Fruit fly (Drosophila melanogaster) whole organism, embryonic: ENCODE data around the gene wls.

ENCODE experiments used
- Aef1 ChIP-seq: fragments of 200-800 bp; sonication (Bioruptor generic); IDR thresholded peaks from 3 replicates; pipeline ENCODE4 v1.3.6; 2022; ENCODE audit warnings: missing biosample characterization, missing genetic modification characterization
- Atf3 ChIP-seq: fragments of 200-800 bp; sonication (Bioruptor generic); optimal IDR thresholded peaks from 3 replicates; lab custom pipeline; 2016; ENCODE audit warnings: missing biosample characterization, missing genetic modification characterization
- Bteb2 ChIP-seq: fragments of 200-800 bp; sonication (Bioruptor generic); optimal IDR thresholded peaks from 2 replicates; lab custom pipeline; 2016; ENCODE audit warnings: missing biosample characterization, missing genetic modification characterization
- CG10274 ChIP-seq: fragments of 200-800 bp; sonication (Bioruptor generic); optimal IDR thresholded peaks from 3 replicates; lab custom pipeline; 2017; ENCODE audit warnings: missing biosample characterization, mild to moderate bottlenecking, missing genetic modification characterization
- CG13424 ChIP-seq: fragments of 200-800 bp; sonication (Bioruptor generic); optimal IDR thresholded peaks from 2 replicates; lab custom pipeline; 2019; ENCODE audit warnings: missing biosample characterization, mild to moderate bottlenecking, missing genetic modification characterization, moderate library complexity
- CG14014 ChIP-seq: fragments of 200-800 bp; sonication (Bioruptor generic); IDR thresholded peaks from 2 replicates; pipeline ENCODE4 v1.3.6; 2022; ENCODE audit warnings: missing biosample characterization, missing genetic modification characterization
- CG15479 ChIP-seq: fragments of 200-800 bp; sonication (Bioruptor generic); optimal IDR thresholded peaks from 3 replicates; lab custom pipeline; 2019; ENCODE audit warnings: missing biosample characterization, mild to moderate bottlenecking, missing genetic modification characterization, moderate library complexity
- CG1602 ChIP-seq: fragments of 200-800 bp; sonication (Bioruptor generic); optimal IDR thresholded peaks from 3 replicates; lab custom pipeline; 2016; ENCODE audit warnings: missing biosample characterization, missing genetic modification characterization
- CG16815 ChIP-seq: fragments of 200-800 bp; sonication (Bioruptor generic); optimal IDR thresholded peaks from 3 replicates; lab custom pipeline; 2017; ENCODE audit warnings: missing biosample characterization, mild to moderate bottlenecking, missing genetic modification characterization
- CG17385 ChIP-seq: fragments of 200-800 bp; sonication (Bioruptor generic); optimal IDR thresholded peaks from 3 replicates; lab custom pipeline; 2018; ENCODE audit warnings: missing biosample characterization, mild to moderate bottlenecking, missing genetic modification characterization
- CG1792 ChIP-seq: fragments of 200-800 bp; sonication (Bioruptor generic); optimal IDR thresholded peaks from 2 replicates; lab custom pipeline; 2016; ENCODE audit warnings: missing biosample characterization, missing genetic modification characterization
- CG18764 ChIP-seq: fragments of 200-800 bp; sonication (Bioruptor generic); optimal IDR thresholded peaks from 3 replicates; lab custom pipeline; 2016; ENCODE audit warnings: missing biosample characterization, missing genetic modification characterization
- CG31224 ChIP-seq: fragments of 200-800 bp; sonication (Bioruptor generic); IDR thresholded peaks from 2 replicates; pipeline ENCODE4 v1.3.6; 2022; ENCODE audit warnings: missing biosample characterization, missing genetic modification characterization
- CG31388 ChIP-seq: fragments of 200-800 bp; sonication (Bioruptor generic); optimal IDR thresholded peaks from 2 replicates; lab custom pipeline; 2016; ENCODE audit warnings: missing biosample characterization, missing genetic modification characterization
- CG3163 ChIP-seq: fragments of 200-800 bp; sonication (Bioruptor generic); optimal IDR thresholded peaks from 3 replicates; lab custom pipeline; 2016; ENCODE audit warnings: missing biosample characterization, missing genetic modification characterization
- CG4328 ChIP-seq: fragments of 200-800 bp; sonication (Bioruptor generic); optimal IDR thresholded peaks from 3 replicates; lab custom pipeline; 2017; ENCODE audit warnings: missing biosample characterization, missing genetic modification reagents, missing genetic modification characterization
- CG6791 ChIP-seq: fragments of 200-800 bp; sonication (Bioruptor generic); IDR thresholded peaks from 3 replicates; pipeline ENCODE4 v1.3.6; 2022; ENCODE audit warnings: missing biosample characterization, missing genetic modification characterization; ENCODE audit not compliant: partially characterized antibody
- CG6854 ChIP-seq: fragments of 200-800 bp; sonication (Bioruptor generic); optimal IDR thresholded peaks from 3 replicates; lab custom pipeline; 2017; ENCODE audit warnings: missing biosample characterization, mild to moderate bottlenecking, missing genetic modification characterization
- Dp ChIP-seq: fragments of 200-800 bp; sonication (Bioruptor generic); optimal IDR thresholded peaks from 2 replicates; lab custom pipeline; 2018; ENCODE audit warnings: missing biosample characterization, mild to moderate bottlenecking, missing genetic modification characterization, moderate library complexity
- H15 ChIP-seq: fragments of 200-800 bp; sonication (Bioruptor generic); IDR thresholded peaks from 3 replicates; pipeline ENCODE4 v1.3.6; 2022; ENCODE audit warnings: missing biosample characterization, missing genetic modification characterization
- HmgD ChIP-seq: fragments of 200-800 bp; sonication (Bioruptor generic); optimal IDR thresholded peaks from 3 replicates; lab custom pipeline; 2016; ENCODE audit warnings: missing biosample characterization, missing genetic modification characterization
- Mes4 ChIP-seq: fragments of 200-800 bp; sonication (Bioruptor generic); optimal IDR thresholded peaks from 2 replicates; lab custom pipeline; 2016; ENCODE audit warnings: missing biosample characterization, missing genetic modification characterization
- NFAT ChIP-seq: fragments of 200-800 bp; sonication (Bioruptor generic); IDR thresholded peaks from 2 replicates; pipeline ENCODE4 v1.3.6; 2022; ENCODE audit warnings: missing biosample characterization, missing genetic modification characterization
- NK7.1 ChIP-seq: fragments of 200-800 bp; sonication (Bioruptor generic); optimal IDR thresholded peaks from 3 replicates; lab custom pipeline; 2016; ENCODE audit warnings: missing biosample characterization, missing genetic modification characterization
- Stat92E ChIP-seq, 3 experiments: fragments of >200 bp in 2 of 3; fragments of 200-800 bp in 1 of 3; sonication (Bioruptor generic) in 1 of 3; optimal IDR thresholded peaks; 2 replicates each; lab custom pipeline; 2017 to 2019; ENCODE audit warnings: missing biosample characterization in 3 of 3, missing genetic modification characterization in 3 of 3, mild to moderate bottlenecking in 1 of 3, moderate library complexity in 1 of 3
- YL-1 ChIP-seq: fragments of 200-800 bp; sonication (Bioruptor generic); optimal IDR thresholded peaks from 3 replicates; lab custom pipeline; 2017; ENCODE audit warnings: missing biosample characterization, mild to moderate bottlenecking, missing genetic modification characterization
- ato ChIP-seq: fragments of 200-800 bp; sonication (Bioruptor generic); IDR thresholded peaks from 2 replicates; pipeline ENCODE4 v1.3.6; 2022; ENCODE audit warnings: missing biosample characterization, missing genetic modification characterization; ENCODE audit not compliant: partially characterized antibody
- chinmo ChIP-seq: fragments of 200-800 bp; sonication (Bioruptor generic); IDR thresholded peaks from 4 replicates; pipeline ENCODE4 v1.3.6; 2022; ENCODE audit warnings: missing biosample characterization, missing genetic modification characterization; ENCODE audit not compliant: partially characterized antibody
- chm ChIP-seq: fragments of 200-800 bp; sonication (Bioruptor generic); IDR thresholded peaks from 2 replicates; pipeline ENCODE4 v1.3.6; 2022; ENCODE audit warnings: missing biosample characterization, missing genetic modification characterization
- crc ChIP-seq: fragments of 200-800 bp; sonication (Bioruptor generic); optimal IDR thresholded peaks from 2 replicates; lab custom pipeline; 2016; ENCODE audit warnings: missing biosample characterization, missing genetic modification characterization
- dm ChIP-seq: fragments of 200-800 bp; sonication (Bioruptor generic); optimal IDR thresholded peaks from 3 replicates; lab custom pipeline; 2016; ENCODE audit warnings: missing biosample characterization, missing genetic modification characterization
- dmrt11E ChIP-seq: fragments of 200-800 bp; sonication (Bioruptor generic); optimal IDR thresholded peaks from 3 replicates; lab custom pipeline; 2018; ENCODE audit warnings: missing biosample characterization, mild to moderate bottlenecking, missing genetic modification characterization, moderate library complexity
- en ChIP-seq: fragments of 200-800 bp; sonication (Bioruptor generic); optimal IDR thresholded peaks from 2 replicates; lab custom pipeline; 2016; ENCODE audit warnings: missing biosample characterization, missing genetic modification characterization
- eyg ChIP-seq: fragments of 200-800 bp; sonication (Bioruptor generic); optimal IDR thresholded peaks from 3 replicates; lab custom pipeline; 2016; ENCODE audit warnings: missing biosample characterization, missing genetic modification characterization
- ftz-f1 ChIP-seq: fragments of 200-800 bp; sonication (Bioruptor generic); optimal IDR thresholded peaks from 2 replicates; lab custom pipeline; 2016; ENCODE audit warnings: missing biosample characterization, missing genetic modification characterization
- gcm ChIP-seq: fragments of 200-800 bp; sonication (Bioruptor generic); optimal IDR thresholded peaks from 2 replicates; lab custom pipeline; 2019; ENCODE audit warnings: missing biosample characterization, mild to moderate bottlenecking, missing genetic modification characterization, moderate library complexity
- gcm2 ChIP-seq: fragments of 200-800 bp; sonication (Bioruptor generic); optimal IDR thresholded peaks from 2 replicates; lab custom pipeline; 2016; ENCODE audit warnings: missing biosample characterization, missing genetic modification characterization
- ham ChIP-seq: fragments of 200-800 bp; sonication (Bioruptor generic); IDR thresholded peaks from 2 replicates; pipeline ENCODE4 v1.3.6; 2022; ENCODE audit warnings: missing biosample characterization, missing genetic modification characterization
- jigr1 ChIP-seq: fragments of 200-800 bp; sonication (Bioruptor generic); IDR thresholded peaks from 3 replicates; pipeline ENCODE4 v1.3.6; 2022; ENCODE audit warnings: missing biosample characterization, missing genetic modification characterization
- kni ChIP-seq: fragments of 200-800 bp; sonication (Bioruptor generic); optimal IDR thresholded peaks from 3 replicates; lab custom pipeline; 2017; ENCODE audit warnings: mild to moderate bottlenecking, missing biosample characterization, missing genetic modification reagents, missing genetic modification characterization
- lbe ChIP-seq: fragments of 200-800 bp; sonication (Bioruptor generic); optimal IDR thresholded peaks from 2 replicates; lab custom pipeline; 2016; ENCODE audit warnings: missing biosample characterization, mild to moderate bottlenecking, missing genetic modification characterization
- nau ChIP-seq: fragments of 200-800 bp; sonication (Bioruptor generic); optimal IDR thresholded peaks from 3 replicates; lab custom pipeline; 2017; ENCODE audit warnings: missing biosample characterization, mild to moderate bottlenecking, missing genetic modification characterization, missing genetic modification reagents
- org-1 ChIP-seq: fragments of 200-800 bp; sonication (Bioruptor generic); optimal IDR thresholded peaks from 2 replicates; lab custom pipeline; 2017; ENCODE audit warnings: missing biosample characterization, missing genetic modification characterization
- pb ChIP-seq: fragments of 200-800 bp; sonication (Bioruptor generic); optimal IDR thresholded peaks from 3 replicates; lab custom pipeline; 2016; ENCODE audit warnings: missing biosample characterization, missing genetic modification characterization
- pho ChIP-seq: fragments of 200-800 bp; sonication (Bioruptor generic); optimal IDR thresholded peaks from 2 replicates; lab custom pipeline; 2016; ENCODE audit warnings: missing biosample characterization, missing genetic modification characterization
- sd ChIP-seq: fragments of 200-800 bp; sonication (Bioruptor generic); optimal IDR thresholded peaks from 3 replicates; lab custom pipeline; 2018; ENCODE audit warnings: missing biosample characterization, mild to moderate bottlenecking, missing genetic modification characterization, moderate library complexity
- sim ChIP-seq: fragments of 200-800 bp; sonication (Bioruptor generic); IDR thresholded peaks from 2 replicates; pipeline ENCODE4 v1.3.6; 2022; ENCODE audit warnings: missing biosample characterization, missing genetic modification characterization
- slou ChIP-seq: fragments of 200-800 bp; sonication (Bioruptor generic); optimal IDR thresholded peaks from 3 replicates; lab custom pipeline; 2016; ENCODE audit warnings: missing biosample characterization, missing genetic modification characterization
- toy ChIP-seq: fragments of 200-800 bp; sonication (Bioruptor generic); IDR thresholded peaks from 2 replicates; pipeline ENCODE4 v1.3.6; 2022; ENCODE audit warnings: missing biosample characterization, missing genetic modification characterization
- vnd ChIP-seq: fragments of 200-800 bp; sonication (Bioruptor generic); IDR thresholded peaks from 3 replicates; pipeline ENCODE4 v1.3.6; 2022; ENCODE audit warnings: missing biosample characterization, missing genetic modification characterization; ENCODE audit not compliant: partially characterized antibody
- wor ChIP-seq: fragments of 200-800 bp; sonication (Bioruptor generic); IDR thresholded peaks from 2 replicates; pipeline ENCODE4 v1.3.6; 2022; ENCODE audit warnings: missing biosample characterization, missing genetic modification characterization
- yki ChIP-seq: fragments of >200 bp; optimal IDR thresholded peaks from 3 replicates; lab custom pipeline; 2018

The wls gene

DNA sequence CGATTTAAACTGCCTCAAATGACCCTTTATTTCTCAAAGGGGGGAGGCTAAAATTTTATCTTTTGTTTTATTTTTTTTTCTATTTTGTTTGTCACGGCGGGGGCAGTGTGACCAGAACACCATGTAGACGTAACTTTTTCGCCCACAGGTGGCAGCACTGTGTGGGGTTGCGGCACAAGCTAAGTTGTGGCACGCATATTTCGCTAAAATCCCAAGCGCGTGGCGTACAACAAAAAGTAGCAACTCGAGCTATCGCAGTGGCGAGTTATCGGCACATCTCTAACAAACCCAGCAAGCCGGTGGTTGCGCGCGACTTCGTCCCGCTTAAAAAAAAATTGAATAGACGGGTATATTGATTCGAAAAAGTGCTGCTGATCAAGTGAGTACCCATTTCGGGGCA, 46.3 kb downstream of the wls start, which contains the start of the genes Ufd1 and NaPi-III (continued):
- TF ChIP-seq crc (GFP tag; lab: Kevin White, UChicago) = no peak
- peak; percentile 66 for TF ChIP-seq ftz-f1
- TF ChIP-seq dm (GFP tag; lab: Kevin White, UChicago) = peak; percentile 73
- peak; percentile 90 for TF ChIP-seq CG6791 (GFP tag; lab: Robert Waterston, UW)
- no peak for TF ChIP-seq CG18764 (GFP tag; lab: Kevin White, UChicago)
- TF ChIP-seq Aef1 = peak; percentile 78
- no peak for TF ChIP-seq slou (GFP tag; lab: Kevin White, UChicago)
- no peak for TF ChIP-seq CG4328 (GFP tag; lab: Kevin White, UChicago)
- TF ChIP-seq wor = no peak
- peak; percentile 20 for TF ChIP-seq dmrt11E (tag; lab: Kevin White, UChicago)
- peak; percentile 84 for TF ChIP-seq ato (GFP tag; lab: Robert Waterston, UW)
- no peak for TF ChIP-seq jigr1 (GFP tag; lab: Robert Waterston, UW)
- TF ChIP-seq Bteb2 (GFP tag; lab: Kevin White, UChicago) = no peak
- TF ChIP-seq nau (GFP tag; lab: Kevin White, UChicago) = no peak
- TF ChIP-seq CG6854 (GFP tag; lab: Kevin White, UChicago) = no peak
- TF ChIP-seq H15 (GFP tag; lab: Robert Waterston, UW) = no peak
- TF ChIP-seq ham (GFP tag; lab: Robert Waterston, UW) = no peak
- no peak for TF ChIP-seq CG1602 (GFP tag; lab: Kevin White, UChicago)
- no peak for TF ChIP-seq org-1 (GFP tag; lab: Kevin White, UChicago)
- TF ChIP-seq pho = peak; percentile 35
- TF ChIP-seq eyg = peak; percentile 71
- TF ChIP-seq vnd = peak; percentile 61; the same call in 2 of the 3 replicates
- peak; percentile 73; the same call in 1 of the 4 replicates for TF ChIP-seq chinmo (GFP tag; lab: Robert Waterston, UW)
- peak; percentile 8 for TF ChIP-seq gcm (GFP tag; lab: Kevin White, UChicago)
- 0 out of 2 replicates have a peak, but pooled peaks have one; percentile 21 for TF ChIP-seq CG14014 (GFP tag; lab: Robert Waterston, UW)
- TF ChIP-seq CG10274 (GFP tag; lab: Kevin White, UChicago) = no peak
- TF ChIP-seq CG15479 (GFP tag; lab: Kevin White, UChicago) = peak; percentile 68
- peak; percentile 85 for TF ChIP-seq Dp (GFP tag; lab: Kevin White, UChicago)
- TF ChIP-seq kni (GFP tag; lab: Kevin White, UChicago) = no peak
- no peak for TF ChIP-seq CG17385 (GFP tag; lab: Kevin White, UChicago)
- TF ChIP-seq sim (GFP tag; lab: Robert Waterston, UW) = no peak
- TF ChIP-seq CG13424 (tag; lab: Kevin White, UChicago) = peak; percentile 23
- no peak for TF ChIP-seq en (GFP tag; lab: Kevin White, UChicago)
- TF ChIP-seq CG3163 = peak; percentile 15
- TF ChIP-seq pb (GFP tag; lab: Kevin White, UChicago) = peak; percentile 10
- TF ChIP-seq YL-1 (GFP tag; lab: Kevin White, UChicago) = peak; percentile 79
- no peak for TF ChIP-seq CG1792 (GFP tag; lab: Kevin White, UChicago)
- no peak for TF ChIP-seq CG31388 (GFP tag; lab: Kevin White, UChicago)
- TF ChIP-seq lbe (GFP tag; lab: Kevin White, UChicago) = no peak
- TF ChIP-seq CG16815 (GFP tag; lab: Kevin White, UChicago) = no peak
- peak in 1 of 3 experiments; percentile 80 for TF ChIP-seq Stat92E (GFP tag; optimal IDR thresholded peaks at IDR 0.05; lab: Kevin White, UChicago)
- TF ChIP-seq Atf3 (GFP tag; lab: Kevin White, UChicago) = peak; percentile 5
- TF ChIP-seq yki (lab: Kevin White, UChicago) = no peak
- TF ChIP-seq CG31224 (GFP tag; lab: Robert Waterston, UW) = no peak
- TF ChIP-seq chm = peak; percentile 54; the same call in 1 of the 2 replicates
- TF ChIP-seq sd = peak; percentile 77
- TF ChIP-seq HmgD = peak; percentile 94
- TF ChIP-seq gcm2 (GFP tag; lab: Kevin White, UChicago) = no peak
- no peak for TF ChIP-seq NK7.1 (GFP tag; lab: Kevin White, UChicago)
- TF ChIP-seq Mes4 (GFP tag; lab: Kevin White, UChicago) = no peak
- peak; percentile 72 for TF ChIP-seq NFAT
- TF ChIP-seq toy = no peak
